Worm (Caenorhabditis elegans) whole organism, mixed stage, embryonic: Measurements from ENCODE around the gene T10H9.8.

ENCODE experiments used
- M03D4.4 ChIP-seq: sonication (generic microtip); optimal IDR thresholded peaks from 2 replicates; lab custom pipeline; 2017; ENCODE audit warnings: mild to moderate bottlenecking, missing genetic modification characterization, missing compliant biosample characterization
- bed-3 ChIP-seq: fragments of 200-800 bp; sonication (Bioruptor generic); optimal IDR thresholded peaks from 3 replicates; lab custom pipeline; 2018; ENCODE audit warnings: mild to moderate bottlenecking, missing genetic modification characterization, moderate library complexity, missing compliant biosample characterization
- blmp-1 ChIP-seq: fragments of 150-350 bp; optimal IDR thresholded peaks from 2 replicates; lab custom pipeline; 2014; ENCODE audit warnings: missing biosample characterization, missing genetic modification characterization
- ceh-39 ChIP-seq: fragments of 150-350 bp; optimal IDR thresholded peaks from 2 replicates; lab custom pipeline; 2014; ENCODE audit warnings: missing biosample characterization, missing genetic modification characterization
- ceh-43 ChIP-seq: fragments of 200-800 bp; sonication (Bioruptor generic); optimal IDR thresholded peaks from 2 replicates; lab custom pipeline; 2018; ENCODE audit warnings: mild to moderate bottlenecking, missing genetic modification characterization, moderate library complexity, missing compliant biosample characterization
- ceh-83 ChIP-seq: fragments of 200-800 bp; sonication (Bioruptor generic); optimal IDR thresholded peaks from 2 replicates; lab custom pipeline; 2018; ENCODE audit warnings: mild to moderate bottlenecking, missing genetic modification characterization, missing compliant biosample characterization
- ces-1 ChIP-seq: fragments of 150-350 bp; optimal IDR thresholded peaks from 2 replicates; lab custom pipeline; 2014; ENCODE audit warnings: missing biosample characterization, missing genetic modification reagents, missing genetic modification characterization
- cnd-1 ChIP-seq: fragments of 200-800 bp; sonication (Bioruptor generic); optimal IDR thresholded peaks from 2 replicates; lab custom pipeline; 2018; ENCODE audit warnings: mild to moderate bottlenecking, missing genetic modification characterization, missing compliant biosample characterization
- drap-1 ChIP-seq: fragments of 200-800 bp; sonication (Bioruptor generic); optimal IDR thresholded peaks from 3 replicates; lab custom pipeline; 2018; ENCODE audit warnings: mild to moderate bottlenecking, missing genetic modification characterization, missing compliant biosample characterization
- elt-1 ChIP-seq: sonication (generic microtip); optimal IDR thresholded peaks from 2 replicates; lab custom pipeline; 2017; ENCODE audit warnings: missing genetic modification characterization, mild to moderate bottlenecking, missing compliant biosample characterization, antibody characterized with exemption, moderate library complexity, borderline replicate concordance; ENCODE audit not compliant: insufficient read depth
- flh-1 ChIP-seq: fragments of 200-800 bp; sonication (Bioruptor generic); optimal IDR thresholded peaks from 2 replicates; lab custom pipeline; 2018; ENCODE audit warnings: mild to moderate bottlenecking, missing genetic modification characterization, moderate library complexity, missing compliant biosample characterization
- ham-2 ChIP-seq: fragments of 200-800 bp; sonication (Bioruptor generic); optimal IDR thresholded peaks from 2 replicates; lab custom pipeline; 2018; ENCODE audit warnings: mild to moderate bottlenecking, missing genetic modification characterization, missing compliant biosample characterization
- lin-13 ChIP-seq: fragments of 150-350 bp; optimal IDR thresholded peaks from 2 replicates; lab custom pipeline; 2014; ENCODE audit warnings: missing biosample characterization, missing genetic modification characterization
- lin-32 ChIP-seq: fragments of 200-800 bp; sonication (Bioruptor generic); optimal IDR thresholded peaks from 2 replicates; lab custom pipeline; 2018; ENCODE audit warnings: mild to moderate bottlenecking, missing genetic modification characterization, missing compliant biosample characterization
- mab-5 ChIP-seq: fragments of 150-350 bp; optimal IDR thresholded peaks from 2 replicates; lab custom pipeline; 2014; ENCODE audit warnings: missing biosample characterization, missing genetic modification characterization
- mep-1 ChIP-seq: fragments of 150-350 bp; optimal IDR thresholded peaks from 2 replicates; lab custom pipeline; 2017; ENCODE audit warnings: missing biosample characterization, missing genetic modification reagents, missing genetic modification characterization, inconsistent platforms
- mls-2 ChIP-seq: sonication (generic microtip); optimal IDR thresholded peaks from 2 replicates; lab custom pipeline; 2016; ENCODE audit warnings: mild to moderate bottlenecking, missing genetic modification characterization, moderate library complexity, missing compliant biosample characterization
- nhr-12 ChIP-seq: fragments of 150-350 bp; optimal IDR thresholded peaks from 2 replicates; lab custom pipeline; 2014; ENCODE audit warnings: missing biosample characterization, missing genetic modification characterization
- nhr-2 ChIP-seq: fragments of 150-350 bp; optimal IDR thresholded peaks from 2 replicates; lab custom pipeline; 2014; ENCODE audit warnings: missing biosample characterization, missing genetic modification characterization
- nhr-237 ChIP-seq: fragments of 150-350 bp; optimal IDR thresholded peaks from 2 replicates; lab custom pipeline; 2014; ENCODE audit warnings: missing biosample characterization, missing genetic modification characterization
- nhr-76 ChIP-seq: sonication (generic microtip); optimal IDR thresholded peaks from 2 replicates; lab custom pipeline; 2017; ENCODE audit warnings: missing biosample characterization, missing genetic modification characterization
- pha-4 ChIP-seq: fragments of 150-350 bp; optimal IDR thresholded peaks from 2 replicates; lab custom pipeline; 2018; ENCODE audit warnings: missing biosample characterization, missing genetic modification reagents, missing genetic modification characterization
- sem-2 ChIP-seq: fragments of 200-800 bp; sonication (Bioruptor generic); optimal IDR thresholded peaks from 2 replicates; lab custom pipeline; 2018; ENCODE audit warnings: mild to moderate bottlenecking, missing genetic modification characterization, missing compliant biosample characterization
- snpc-4 ChIP-seq: fragments of 150-350 bp; optimal IDR thresholded peaks from 2 replicates; lab custom pipeline; 2014; ENCODE audit warnings: missing biosample characterization, missing genetic modification characterization
- sptf-1 ChIP-seq: sonication (generic microtip); optimal IDR thresholded peaks from 2 replicates; lab custom pipeline; 2017; ENCODE audit warnings: mild to moderate bottlenecking, missing genetic modification characterization, moderate library complexity, missing compliant biosample characterization
- tbx-8 ChIP-seq: fragments of 200-800 bp; sonication (Bioruptor generic); optimal IDR thresholded peaks from 2 replicates; lab custom pipeline; 2018; ENCODE audit warnings: mild to moderate bottlenecking, missing genetic modification characterization, moderate library complexity, missing compliant biosample characterization
- unc-120 ChIP-seq: sonication (generic microtip); optimal IDR thresholded peaks from 2 replicates; lab custom pipeline; 2017; ENCODE audit warnings: missing genetic modification characterization, missing compliant biosample characterization; ENCODE audit not compliant: poor library complexity, severe bottlenecking
- unc-62 ChIP-seq: fragments of 150-350 bp; optimal IDR thresholded peaks from 2 replicates; lab custom pipeline; 2014; ENCODE audit warnings: missing biosample characterization, missing genetic modification reagents, missing genetic modification characterization
- zip-8 ChIP-seq: fragments of 150-350 bp; optimal IDR thresholded peaks from 2 replicates; lab custom pipeline; 2014; ENCODE audit warnings: missing biosample characterization, missing genetic modification characterization
- ztf-11 ChIP-seq: fragments of 150-350 bp; optimal IDR thresholded peaks from 2 replicates; lab custom pipeline; 2014; ENCODE audit warnings: missing biosample characterization, missing genetic modification characterization

The T10H9.8 gene

ce11 chrV:6684541-6684940 lies 32.4 kb downstream of the T10H9.8 start (continued):
- TF ChIP-seq M03D4.4 (tag; lab: Kevin White, UChicago) (no peak), flh-1 (no peak), tbx-8 (GFP tag; lab: Kevin White, UChicago) (no peak), snpc-4 (tag; lab: Kevin White, UChicago) (no peak)

DNA sequence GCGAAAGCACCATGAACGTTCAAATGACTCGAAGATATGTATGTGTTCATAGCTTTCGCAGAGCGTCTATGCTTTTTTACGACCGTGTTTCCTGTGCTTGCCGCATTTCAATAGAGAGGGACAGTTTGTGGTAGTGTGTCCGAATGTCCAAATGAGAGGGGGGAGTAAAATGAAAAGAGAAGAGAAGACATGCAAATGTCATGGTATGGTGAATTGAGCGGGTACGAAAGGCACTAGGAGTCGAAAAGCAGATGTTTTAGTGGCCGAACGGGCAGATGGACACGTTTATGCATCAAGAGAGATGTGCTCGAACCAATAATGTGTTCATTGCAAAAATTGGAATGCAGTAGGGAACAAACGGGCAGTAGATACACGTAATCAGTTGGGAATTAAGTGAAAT lies 33.3 kb downstream of the T10H9.8 start:
- TF ChIP-seq bed-3 (GFP tag; lab: Kevin White, UChicago) (no peak), cnd-1 (tag; lab: Kevin White, UChicago) (peak; percentile 20), nhr-2 (tag; lab: Kevin White, UChicago) (peak; percentile 59), lin-32 (GFP tag; lab: Kevin White, UChicago) (peak; percentile 60)

DNA sequence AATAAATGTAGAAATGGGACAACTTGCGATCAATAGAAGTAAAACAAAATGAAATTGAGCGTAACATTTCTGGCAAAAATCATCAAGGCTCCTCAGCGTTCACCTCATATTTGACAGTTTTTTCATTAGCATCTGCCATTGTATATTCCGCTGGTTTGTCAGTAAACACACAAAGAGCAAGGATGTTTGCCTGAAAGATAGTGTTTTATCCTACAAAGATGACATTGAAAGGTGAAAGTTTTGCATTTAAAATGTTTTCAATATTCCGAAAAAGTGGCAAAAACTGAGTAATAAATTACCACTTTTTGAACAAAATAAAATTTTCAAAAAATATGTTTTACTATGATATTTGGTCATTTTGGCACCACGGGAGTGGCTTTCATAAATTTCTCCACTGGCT lies 33.8 kb downstream of the T10H9.8 start:
- TF ChIP-seq ceh-43 (GFP tag; lab: Kevin White, UChicago): no peak
- no peak for TF ChIP-seq tbx-8 (GFP tag; lab: Kevin White, UChicago)
- TF ChIP-seq nhr-237: no peak
- TF ChIP-seq ces-1: no peak
- no peak for TF ChIP-seq bed-3 (GFP tag; lab: Kevin White, UChicago)
- no peak for TF ChIP-seq blmp-1 (tag; lab: Kevin White, UChicago)
- no peak for TF ChIP-seq zip-8 (tag; lab: Kevin White, UChicago)
- TF ChIP-seq lin-32 (GFP tag; lab: Kevin White, UChicago): no peak
- TF ChIP-seq sem-2: no peak
- TF ChIP-seq mep-1: no peak
- TF ChIP-seq ceh-83 (GFP tag; lab: Kevin White, UChicago): no peak
- TF ChIP-seq lin-13 (tag; lab: Kevin White, UChicago): no peak
- no peak for TF ChIP-seq mab-5 (tag; lab: Kevin White, UChicago)

- TF ChIP-seq ceh-39 (tag; lab: Kevin White, UChicago): no peak
- no peak for TF ChIP-seq mls-2 (tag; lab: Kevin White, UChicago)
- no peak for TF ChIP-seq pha-4
- TF ChIP-seq nhr-237: no peak
- TF ChIP-seq sptf-1 (tag; lab: Kevin White, UChicago): no peak
- no peak for TF ChIP-seq nhr-76
- no peak for TF ChIP-seq flh-1
- TF ChIP-seq, all 35 proteins: peak for 0
Observed at ce11 chrV:6688392-6688791, 36.2 kb downstream of the T10H9.8 start, which contains the start of gene K11G9.5. TSS of gene K11G9.5 (minus strand) at chrV:6688492.

- no peak for TF ChIP-seq snpc-4 (tag; lab: Kevin White, UChicago)
- no peak for TF ChIP-seq ceh-39 (tag; lab: Kevin White, UChicago)
- TF ChIP-seq ham-2: no peak
- TF ChIP-seq M03D4.4 (tag; lab: Kevin White, UChicago): no peak
- TF ChIP-seq ceh-83 (GFP tag; lab: Kevin White, UChicago): no peak
- TF ChIP-seq elt-1 (tag; lab: Kevin White, UChicago): no peak
- no peak for TF ChIP-seq sptf-1 (tag; lab: Kevin White, UChicago)
- no peak for TF ChIP-seq ceh-43 (GFP tag; lab: Kevin White, UChicago)
- no peak for TF ChIP-seq unc-120 (tag; lab: Kevin White, UChicago)
- no peak for TF ChIP-seq nhr-2 (tag; lab: Kevin White, UChicago)
- no peak for TF ChIP-seq nhr-76
- TF ChIP-seq mab-5 (tag; lab: Kevin White, UChicago): no peak
- no peak for TF ChIP-seq ces-1
- TF ChIP-seq lin-13 (tag; lab: Kevin White, UChicago): no peak
- no peak for TF ChIP-seq nhr-12 (tag; lab: Kevin White, UChicago)
- no peak for TF ChIP-seq ztf-11 (tag; lab: Kevin White, UChicago)
- TF ChIP-seq drap-1 (GFP tag; lab: Kevin White, UChicago): no peak
- no peak for TF ChIP-seq sem-2
- TF ChIP-seq unc-62 (GFP tag; lab: Kevin White, UChicago): no peak
Observed at ce11 chrV:6690075-6690474, 37.9 kb downstream of the T10H9.8 start.
